Worm (Caenorhabditis elegans) whole organism, mixed stage, embryonic: ENCODE results near the gene srg-69.

Source experiments
- lsy-2 ChIP-seq: fragments of 150-350 bp; optimal IDR thresholded peaks from 2 replicates; lab custom pipeline; 2014; ENCODE audit warnings: missing biosample characterization, missing genetic modification characterization
- mep-1 ChIP-seq: fragments of 150-350 bp; optimal IDR thresholded peaks from 2 replicates; lab custom pipeline; 2017; ENCODE audit warnings: missing biosample characterization, missing genetic modification reagents, missing genetic modification characterization, inconsistent platforms
- nhr-237 ChIP-seq: fragments of 150-350 bp; optimal IDR thresholded peaks from 2 replicates; lab custom pipeline; 2014; ENCODE audit warnings: missing biosample characterization, missing genetic modification characterization
- snpc-4 ChIP-seq: fragments of 150-350 bp; optimal IDR thresholded peaks from 2 replicates; lab custom pipeline; 2014; ENCODE audit warnings: missing biosample characterization, missing genetic modification characterization
- unc-39 ChIP-seq: fragments of 150-350 bp; optimal IDR thresholded peaks from 2 replicates; lab custom pipeline; 2014; ENCODE audit warnings: missing biosample characterization, missing genetic modification characterization
- unc-62 ChIP-seq: fragments of 150-350 bp; optimal IDR thresholded peaks from 2 replicates; lab custom pipeline; 2014; ENCODE audit warnings: missing biosample characterization, missing genetic modification reagents, missing genetic modification characterization
- ztf-11 ChIP-seq: fragments of 150-350 bp; optimal IDR thresholded peaks from 2 replicates; lab custom pipeline; 2014; ENCODE audit warnings: missing biosample characterization, missing genetic modification characterization

ce11 chrII:5335370-5336034, 20.0 kb upstream of the srg-69 start:
- TF ChIP-seq nhr-237 = no peak
- TF ChIP-seq unc-62 (GFP tag; lab: Kevin White, UChicago) = no peak
- no peak for TF ChIP-seq mep-1 (tag; lab: Kevin White, UChicago)
- no peak for TF ChIP-seq ztf-11 (tag; lab: Kevin White, UChicago)
- TF ChIP-seq snpc-4 = no peak
- no peak for TF ChIP-seq lsy-2 (tag; lab: Kevin White, UChicago)
- TF ChIP-seq unc-39 = no peak
